Worm (Caenorhabditis elegans) whole organism, L1 larva: Measurements from ENCODE around the gene C28A5.6.

Source experiments
- C04F5.9 ChIP-seq: sonication (generic microtip); optimal IDR thresholded peaks from 2 replicates; lab custom pipeline; 2016; ENCODE audit warnings: missing genetic modification characterization, missing compliant biosample characterization
- C16A3.4 ChIP-seq: fragments of 150-350 bp; optimal IDR thresholded peaks from 2 replicates; lab custom pipeline; 2014; ENCODE audit warnings: missing biosample characterization, missing genetic modification characterization
- F16B12.6 ChIP-seq: fragments of 150-350 bp; optimal IDR thresholded peaks from 2 replicates; lab custom pipeline; 2014; ENCODE audit warnings: missing biosample characterization, missing genetic modification characterization
- Y116A8C.19 ChIP-seq: sonication (generic microtip); optimal IDR thresholded peaks from 2 replicates; lab custom pipeline; 2016; ENCODE audit warnings: missing compliant biosample characterization, missing genetic modification characterization, borderline replicate concordance
- aha-1 ChIP-seq: fragments of 150-350 bp; optimal IDR thresholded peaks from 2 replicates; lab custom pipeline; 2014; ENCODE audit warnings: missing biosample characterization, missing genetic modification characterization
- alr-1 ChIP-seq: fragments of 200-800 bp; sonication (Bioruptor generic); optimal IDR thresholded peaks from 2 replicates; lab custom pipeline; 2018; ENCODE audit warnings: borderline replicate concordance, mild to moderate bottlenecking, missing genetic modification characterization, missing compliant biosample characterization
- blmp-1 ChIP-seq: fragments of 150-350 bp; optimal IDR thresholded peaks from 2 replicates; lab custom pipeline; 2014; ENCODE audit warnings: missing biosample characterization, missing genetic modification characterization
- ceh-63 ChIP-seq: fragments of 200-800 bp; sonication (Bioruptor generic); optimal IDR thresholded peaks from 2 replicates; lab custom pipeline; 2018; ENCODE audit warnings: mild to moderate bottlenecking, missing genetic modification characterization, missing compliant biosample characterization
- ceh-82 ChIP-seq, 3 experiments: fragments of 150-350 bp in 1 of 3; sonication (generic microtip) in 2 of 3; optimal IDR thresholded peaks; 2 replicates each; lab custom pipeline; 2014 to 2017; ENCODE audit warnings: missing biosample characterization in 3 of 3, missing genetic modification characterization in 3 of 3
- ceh-88 ChIP-seq: fragments of 200-800 bp; sonication (Bioruptor generic); IDR thresholded peaks from 2 replicates; pipeline ENCODE4 v1.3.6; 2022; ENCODE audit warnings: missing genetic modification characterization, missing compliant biosample characterization
- ceh-90 ChIP-seq: sonication (generic microtip); optimal IDR thresholded peaks from 2 replicates; lab custom pipeline; 2016; ENCODE audit warnings: missing genetic modification characterization, missing compliant biosample characterization
- efl-3 ChIP-seq: fragments of 200-800 bp; sonication (Bioruptor generic); optimal IDR thresholded peaks from 2 replicates; lab custom pipeline; 2018; ENCODE audit warnings: mild to moderate bottlenecking, missing genetic modification characterization, missing compliant biosample characterization
- egl-13 ChIP-seq: sonication (generic microtip); optimal IDR thresholded peaks from 2 replicates; lab custom pipeline; 2016; ENCODE audit warnings: missing genotype, missing genetic modification reagents, missing genetic modification characterization, missing compliant biosample characterization
- egl-27 ChIP-seq, 2 experiments: fragments of 150-350 bp in 1 of 2; sonication (generic microtip); optimal IDR thresholded peaks; 3 replicates each; lab custom pipeline; 2017 to 2018; ENCODE audit warnings: missing biosample characterization in 2 of 2, missing genetic modification characterization in 2 of 2, missing genetic modification reagents in 2 of 2
- elt-3 ChIP-seq, 6 experiments: fragments of 150-350 bp in 1 of 6; sonication (generic microtip); optimal IDR thresholded peaks; 2 replicates each; lab custom pipeline; 2017 to 2018; ENCODE audit warnings: missing biosample characterization in 6 of 6, missing genetic modification characterization in 6 of 6, inconsistent platforms in 1 of 6
- fkh-8 ChIP-seq: sonication (generic microtip); optimal IDR thresholded peaks from 2 replicates; lab custom pipeline; 2016; ENCODE audit warnings: mild to moderate bottlenecking, missing genetic modification characterization, missing compliant biosample characterization
- fos-1 ChIP-seq: fragments of 150-350 bp; optimal IDR thresholded peaks from 2 replicates; lab custom pipeline; 2014; ENCODE audit warnings: missing biosample characterization, missing genetic modification characterization
- irx-1 ChIP-seq: sonication (generic microtip); optimal IDR thresholded peaks from 2 replicates; lab custom pipeline; 2016; ENCODE audit warnings: missing genetic modification characterization, missing compliant biosample characterization
- isw-1 ChIP-seq: fragments of 200-800 bp; sonication (Bioruptor generic); IDR thresholded peaks from 2 replicates; pipeline ENCODE4 v1.3.6; 2022; ENCODE audit warnings: missing genetic modification characterization, missing compliant biosample characterization
- jun-1 ChIP-seq: fragments of 150-350 bp; optimal IDR thresholded peaks from 2 replicates; lab custom pipeline; 2014; ENCODE audit warnings: missing biosample characterization, missing genetic modification reagents, missing genetic modification characterization
- lin-39 ChIP-seq: fragments of 150-350 bp; optimal IDR thresholded peaks from 2 replicates; lab custom pipeline; 2014; ENCODE audit warnings: missing biosample characterization, missing genetic modification reagents, missing genetic modification characterization
- mdl-1 ChIP-seq, 2 experiments: fragments of 150-350 bp; optimal IDR thresholded peaks; 2 replicates each; lab custom pipeline; 2014 to 2017; ENCODE audit warnings: missing biosample characterization in 2 of 2, missing genetic modification characterization in 2 of 2, inconsistent platforms in 1 of 2
- mep-1 ChIP-seq: fragments of 150-350 bp; optimal IDR thresholded peaks from 2 replicates; lab custom pipeline; 2014; ENCODE audit warnings: missing biosample characterization, missing genetic modification characterization
- nhr-12 ChIP-seq: sonication (generic microtip); optimal IDR thresholded peaks from 2 replicates; lab custom pipeline; 2017; ENCODE audit warnings: missing biosample characterization, missing genetic modification characterization
- nhr-20 ChIP-seq: sonication (generic microtip); optimal IDR thresholded peaks from 2 replicates; lab custom pipeline; 2016; ENCODE audit warnings: mild to moderate bottlenecking, missing genetic modification characterization, missing compliant biosample characterization
- nhr-237 ChIP-seq: fragments of 150-350 bp; optimal IDR thresholded peaks from 2 replicates; lab custom pipeline; 2014; ENCODE audit warnings: missing biosample characterization, missing genetic modification characterization
- nhr-47 ChIP-seq: sonication (generic microtip); optimal IDR thresholded peaks from 2 replicates; lab custom pipeline; 2016; ENCODE audit warnings: mild to moderate bottlenecking, missing genetic modification characterization, moderate library complexity, missing compliant biosample characterization
- nhr-76 ChIP-seq: sonication (generic microtip); optimal IDR thresholded peaks from 2 replicates; lab custom pipeline; 2017; ENCODE audit warnings: missing biosample characterization, missing genetic modification characterization
- nhr-84 ChIP-seq: sonication (generic microtip); optimal IDR thresholded peaks from 2 replicates; lab custom pipeline; 2017; ENCODE audit warnings: missing biosample characterization, missing genetic modification characterization
- nhr-85 ChIP-seq: sonication (generic microtip); peaks from one replicate; lab custom pipeline; 2016; ENCODE audit warnings: missing genetic modification characterization, inconsistent platforms, missing compliant biosample characterization
- rnt-1 ChIP-seq: sonication (generic microtip); optimal IDR thresholded peaks from 2 replicates; lab custom pipeline; 2016; ENCODE audit warnings: mild to moderate bottlenecking, missing genetic modification characterization, moderate library complexity, missing compliant biosample characterization
- skn-1 ChIP-seq: fragments of 150-350 bp; optimal IDR thresholded peaks from 2 replicates; lab custom pipeline; 2014; ENCODE audit warnings: missing biosample characterization, missing genetic modification characterization
- snpc-4 ChIP-seq: fragments of 150-350 bp; optimal IDR thresholded peaks from 2 replicates; lab custom pipeline; 2014; ENCODE audit warnings: missing biosample characterization, missing genetic modification characterization
- snu-23 ChIP-seq: sonication (generic microtip); optimal IDR thresholded peaks from 2 replicates; lab custom pipeline; 2016; ENCODE audit warnings: missing genetic modification characterization, missing compliant biosample characterization
- sup-37 ChIP-seq: fragments of 200-800 bp; sonication (Bioruptor generic); optimal IDR thresholded peaks from 2 replicates; lab custom pipeline; 2018; ENCODE audit warnings: mild to moderate bottlenecking, missing genetic modification characterization, missing compliant biosample characterization
- swsn-7 ChIP-seq: sonication (generic microtip); optimal IDR thresholded peaks from 2 replicates; lab custom pipeline; 2016; ENCODE audit warnings: missing genetic modification characterization, missing compliant biosample characterization
- ztf-11 ChIP-seq, 2 experiments: sonication (generic microtip); optimal IDR thresholded peaks; 2 replicates each; lab custom pipeline; 2016 to 2017; ENCODE audit warnings: missing genetic modification characterization in 2 of 2, missing biosample characterization in 1 of 2, missing compliant biosample characterization in 1 of 2

Gene C28A5.6

DNA sequence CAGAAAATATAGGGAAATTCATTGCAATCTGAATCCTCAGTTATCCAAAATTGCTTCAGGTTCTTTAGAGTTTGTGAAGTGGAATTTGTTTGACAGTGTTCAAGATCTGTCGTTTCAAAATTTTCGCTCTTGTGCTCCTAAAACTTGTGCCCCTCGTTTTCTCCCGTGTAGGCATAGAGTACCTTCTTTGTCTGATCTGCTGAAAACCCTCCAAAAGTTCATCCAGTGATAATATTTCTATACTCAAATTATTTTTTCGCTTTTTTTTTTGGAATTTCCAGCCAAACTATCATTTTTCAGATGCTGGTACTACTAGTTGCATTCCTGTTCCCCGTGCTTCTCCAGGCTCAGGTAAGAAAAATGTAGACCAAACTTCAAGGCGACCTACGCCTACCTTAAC lies 34.8 kb downstream of the C28A5.6 start, which contains the start of gene R07E5.4:
Gene R07E5.4 (plus strand): TSS at position 301 of the 400 bp plus-strand sequence.
- TF ChIP-seq swsn-7 (tag; lab: Kevin White, UChicago) (no peak), lin-39 (tag; lab: Kevin White, UChicago) (no peak), mdl-1 (tag; optimal IDR thresholded peaks at IDR 0.05; lab: Kevin White, UChicago) (no peak), nhr-84 (no peak), ceh-82 (tag; optimal IDR thresholded peaks at IDR 0.05; lab: Kevin White, UChicago) (no peak), rnt-1 (tag; lab: Kevin White, UChicago) (no peak), aha-1 (tag; lab: Kevin White, UChicago) (no peak), egl-27 (tag; optimal IDR thresholded peaks at IDR 0.05; lab: Kevin White, UChicago) (no peak), ceh-63 (GFP tag; lab: Kevin White, UChicago) (no peak), mep-1 (tag; lab: Kevin White, UChicago) (no peak), nhr-76 (tag; lab: Kevin White, UChicago) (no peak), F16B12.6 (tag; lab: Kevin White, UChicago) (no peak), isw-1 (no peak), snu-23 (no peak), efl-3 (GFP tag; lab: Kevin White, UChicago) (no peak)

DNA sequence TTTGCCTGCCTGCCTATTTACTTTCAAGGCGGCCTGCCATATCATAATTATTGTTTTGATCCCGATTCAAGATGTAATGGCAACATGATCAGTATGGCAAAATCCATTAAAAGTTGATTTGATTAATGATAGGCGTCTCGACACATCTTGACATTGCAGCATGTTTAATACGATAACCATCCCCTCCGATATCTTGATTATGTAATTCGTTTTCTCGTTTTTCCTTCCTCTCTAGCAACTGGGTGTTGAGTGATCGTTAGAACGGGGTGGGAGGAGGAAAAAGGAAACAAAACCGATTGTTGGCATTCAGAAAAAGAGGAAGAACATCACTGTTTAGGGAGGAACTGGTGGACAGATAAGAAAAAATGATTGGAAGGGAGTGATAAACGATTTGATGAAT lies 37.4 kb downstream of the C28A5.6 start:
- TF ChIP-seq nhr-20 (tag; lab: Kevin White, UChicago) (no peak), blmp-1 (peak; percentile 72), elt-3 (tag; optimal IDR thresholded peaks at IDR 0.05; lab: Kevin White, UChicago) (peak in 1 of 6 experiments; percentile 39), nhr-85 (tag; lab: Kevin White, UChicago) (peak; percentile 49)

DNA sequence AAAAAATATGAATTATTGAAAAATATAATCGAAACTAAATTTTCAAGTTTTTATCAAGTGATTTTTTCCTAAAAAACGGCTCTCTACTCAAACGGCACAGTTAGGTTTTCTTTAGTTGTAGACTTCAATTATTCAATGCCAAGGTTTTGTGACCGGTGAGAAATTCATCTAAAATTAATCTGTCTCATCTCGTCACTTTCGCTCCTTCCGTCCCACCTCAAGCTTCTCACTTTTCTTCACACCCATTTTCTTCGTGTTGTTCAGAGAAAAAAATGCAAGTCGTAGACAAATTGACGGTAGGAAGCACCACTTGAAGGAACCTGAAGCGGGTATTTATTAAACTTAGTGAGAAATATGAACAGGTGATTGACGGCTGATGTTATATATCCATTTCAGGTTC lies 38.0 kb downstream of the C28A5.6 start:
- TF ChIP-seq jun-1 (tag; lab: Kevin White, UChicago), result no peak
- no peak for TF ChIP-seq ztf-11 (tag; optimal IDR thresholded peaks at IDR 0.05; lab: Kevin White, UChicago)
- TF ChIP-seq nhr-85 (tag; lab: Kevin White, UChicago), result no peak
- TF ChIP-seq fkh-8, result no peak
- TF ChIP-seq blmp-1, result peak; percentile 88
- no peak for TF ChIP-seq nhr-12
- no peak for TF ChIP-seq irx-1 (tag; lab: Kevin White, UChicago)
- TF ChIP-seq snpc-4 (tag; lab: Kevin White, UChicago), result no peak
- TF ChIP-seq, all 84 proteins: peak for 1

DNA sequence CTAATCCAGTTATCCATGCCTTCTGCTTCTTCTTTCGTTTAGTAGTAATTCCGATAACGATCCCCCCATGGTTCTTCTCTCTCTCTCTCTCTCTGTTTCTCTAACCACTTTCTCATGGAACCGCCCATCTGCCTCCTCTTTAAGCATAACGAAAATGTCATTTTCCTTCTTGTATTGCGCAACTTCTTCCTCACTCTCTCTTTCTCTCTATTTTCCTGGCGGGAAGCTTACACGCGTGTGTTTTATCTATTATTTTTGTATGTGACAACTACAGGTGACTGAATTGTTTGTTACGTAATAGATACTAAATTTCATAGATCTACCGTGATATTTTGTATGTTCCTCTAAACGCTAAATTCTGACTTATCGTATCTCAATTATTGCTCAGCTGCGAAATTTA lies 38.9 kb downstream of the C28A5.6 start:
- peak; percentile 61 for TF ChIP-seq blmp-1
- no peak for TF ChIP-seq fos-1 (tag; lab: Kevin White, UChicago)

DNA sequence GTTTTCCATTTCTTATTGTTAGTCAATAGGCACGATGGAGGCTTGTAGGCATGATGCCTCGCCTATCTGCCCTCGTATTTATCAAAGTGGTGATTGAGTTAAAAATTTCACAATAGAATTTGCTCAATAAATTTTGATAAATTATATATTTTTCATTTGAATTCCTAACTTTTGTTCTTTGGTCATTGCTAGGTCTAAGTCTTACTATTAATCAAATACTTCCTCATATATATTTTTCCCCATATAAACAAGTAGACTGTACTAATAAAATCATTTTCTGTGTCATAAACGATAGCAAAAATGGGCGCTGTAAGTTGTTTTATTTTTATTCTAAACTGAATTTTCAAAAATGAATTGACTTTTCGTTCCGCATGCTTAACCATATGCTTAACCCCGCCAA lies 44.8 kb downstream of the C28A5.6 start, which contains the start of gene pals-28:
Gene pals-28 (plus strand): TSS at position 301 of the 400 bp plus-strand sequence.
- no peak for TF ChIP-seq jun-1 (tag; lab: Kevin White, UChicago)
- no peak for TF ChIP-seq ztf-11 (tag; optimal IDR thresholded peaks at IDR 0.05; lab: Kevin White, UChicago)
- no peak for TF ChIP-seq nhr-237 (tag; lab: Kevin White, UChicago)
- TF ChIP-seq skn-1 (tag; lab: Kevin White, UChicago), result no peak
- TF ChIP-seq snu-23, result no peak
- TF ChIP-seq nhr-20 (tag; lab: Kevin White, UChicago), result no peak
- no peak for TF ChIP-seq C04F5.9 (tag; lab: Kevin White, UChicago)
- TF ChIP-seq nhr-85 (tag; lab: Kevin White, UChicago), result no peak
- no peak for TF ChIP-seq egl-13 (tag; lab: Kevin White, UChicago)
- no peak for TF ChIP-seq alr-1 (tag; lab: Kevin White, UChicago)
- no peak for TF ChIP-seq C16A3.4 (tag; lab: Kevin White, UChicago)
- no peak for TF ChIP-seq sup-37 (GFP tag; lab: Kevin White, UChicago)
- TF ChIP-seq ceh-88, result no peak
- no peak for TF ChIP-seq nhr-84
- no peak for TF ChIP-seq Y116A8C.19 (tag; lab: Kevin White, UChicago)
- no peak for TF ChIP-seq ceh-90
- TF ChIP-seq nhr-47, result no peak
- no peak for TF ChIP-seq mdl-1 (tag; optimal IDR thresholded peaks at IDR 0.05; lab: Kevin White, UChicago)
